Fruit fly (Drosophila melanogaster): ENCODE measurements around the gene Alp9.

The Alp9 gene

DNA sequence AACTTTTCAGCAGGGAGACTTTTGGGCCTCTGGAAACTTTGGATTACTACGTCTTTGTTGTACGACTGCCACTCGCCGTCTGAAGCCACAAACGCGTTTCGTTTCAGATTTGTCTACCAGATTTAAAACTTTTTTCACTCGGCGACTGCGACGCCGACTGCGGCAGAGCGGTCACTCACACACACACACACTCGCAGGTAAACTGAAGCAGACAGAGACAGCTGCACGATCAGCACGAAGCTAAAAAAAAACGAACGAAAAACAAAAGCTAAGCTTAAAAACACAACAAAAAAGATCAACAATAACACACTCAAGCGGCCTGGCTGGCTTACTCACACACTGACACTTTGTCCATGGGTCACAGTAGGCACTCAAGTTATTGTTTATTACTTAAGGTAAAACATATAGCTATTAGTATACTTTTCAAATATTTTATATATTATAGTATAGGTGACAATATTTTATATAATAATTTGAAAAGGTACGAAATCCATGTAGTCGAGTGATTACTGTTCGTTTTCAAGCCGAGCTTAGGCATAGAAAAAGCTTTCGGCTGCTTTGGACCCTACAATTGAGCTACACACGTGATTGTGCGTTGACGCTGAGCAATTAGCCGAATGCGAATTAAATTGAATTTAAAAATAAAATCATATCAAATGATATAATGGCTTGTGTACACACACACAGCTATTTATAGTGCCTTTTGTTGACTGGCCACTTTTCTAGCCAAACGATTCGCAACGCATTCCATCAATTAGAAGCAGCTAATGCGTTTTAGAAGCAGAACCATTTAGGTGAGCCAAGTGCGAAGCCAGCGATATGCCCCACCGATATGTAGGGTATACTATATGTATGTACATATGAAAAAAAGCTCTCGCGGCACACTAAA is 17.8 kb upstream of the Alp9 start, which contains the start of gene Msr-110:
Gene Msr-110 (minus strand): TSS at position 99 of the 889 bp plus-strand sequence.
- TF ChIP-seq eg (GFP tag; IDR thresholded peaks at IDR 0.05) = peak; percentile 95
- TF ChIP-seq dsx (GFP tag; optimal IDR thresholded peaks at IDR 0.05; ENCODE audit: poor library complexity, severe bottlenecking) = peak; percentile 74
- TF ChIP-seq CG10631 (GFP tag; optimal IDR thresholded peaks at IDR 0.05) = peak; percentile 92
- TF ChIP-seq CG4318 (GFP tag; optimal IDR thresholded peaks at IDR 0.05) = peak; percentile 97
- peak; percentile 90 for TF ChIP-seq svp (GFP tag)
- peak; percentile 71 for TF ChIP-seq Hr39 (GFP tag; optimal IDR thresholded peaks at IDR 0.05)
- TF ChIP-seq CG8119 (GFP tag; IDR thresholded peaks at IDR 0.05) = peak; percentile 97
- TF ChIP-seq Met (GFP tag; optimal IDR thresholded peaks at IDR 0.05) = peak; percentile 79
- no peak for TF ChIP-seq Hr38 (GFP tag; optimal IDR thresholded peaks at IDR 0.05)
- TF ChIP-seq OdsH (GFP tag; optimal IDR thresholded peaks at IDR 0.05) = peak; percentile 91
- peak; percentile 93 for TF ChIP-seq Lpt (GFP tag; optimal IDR thresholded peaks at IDR 0.05)
- peak; percentile 70 for TF ChIP-seq CG8319 (GFP tag; optimal IDR thresholded peaks at IDR 0.05)
- peak; percentile 50 for TF ChIP-seq Ets21C (GFP tag; optimal IDR thresholded peaks at IDR 0.05)
- peak; percentile 85 for TF ChIP-seq CG3032 (tag; optimal IDR thresholded peaks at IDR 0.05)
- peak; percentile 95 for TF ChIP-seq spab (GFP tag; optimal IDR thresholded peaks at IDR 0.05)
- TF ChIP-seq CG32006 (GFP tag; optimal IDR thresholded peaks at IDR 0.05) = peak; percentile 98
- peak; percentile 97 for TF ChIP-seq CG16779 (tag; optimal IDR thresholded peaks at IDR 0.05)
- peak; percentile 97 to 99 for TF ChIP-seq ss (GFP tag; optimal IDR thresholded peaks at IDR 0.05)
- TF ChIP-seq pdm3 (GFP tag; optimal IDR thresholded peaks at IDR 0.05) = peak; percentile 83
- TF ChIP-seq CG7368 (GFP tag; optimal IDR thresholded peaks at IDR 0.05) = peak; percentile 86
- TF ChIP-seq CG1621 (tag; optimal IDR thresholded peaks at IDR 0.05) = peak; percentile 98
- peak; percentile 69 for TF ChIP-seq cyc (GFP tag; optimal IDR thresholded peaks at IDR 0.05)
- peak; percentile 83 for TF ChIP-seq Gug (GFP tag; IDR thresholded peaks at IDR 0.05)
- peak; percentile 95 for TF ChIP-seq CG6854 (GFP tag; optimal IDR thresholded peaks at IDR 0.05)
- peak; percentile 95 for TF ChIP-seq CG6276 (GFP tag; optimal IDR thresholded peaks at IDR 0.05)
- TF ChIP-seq CG6792 (GFP tag; optimal IDR thresholded peaks at IDR 0.05) = peak; percentile 86
- TF ChIP-seq Hr4 (GFP tag; optimal IDR thresholded peaks at IDR 0.05) = peak; percentile 98
- peak; percentile 91 to 96 for TF ChIP-seq salr (GFP tag; optimal IDR thresholded peaks at IDR 0.05)
- TF ChIP-seq Sox14 (GFP tag; optimal IDR thresholded peaks at IDR 0.05) = peak; percentile 78
- TF ChIP-seq Sox102F (GFP tag; optimal IDR thresholded peaks at IDR 0.05) = peak; percentile 96
- TF ChIP-seq achi (GFP tag; optimal IDR thresholded peaks at IDR 0.05) = peak; percentile 94
- TF ChIP-seq Ets96B (tag; optimal IDR thresholded peaks at IDR 0.05) = peak; percentile 81
- TF ChIP-seq vri (GFP tag; optimal IDR thresholded peaks at IDR 0.05) = peak; percentile 96
- no peak for TF ChIP-seq Blimp-1 (GFP tag; optimal IDR thresholded peaks at IDR 0.05)
- TF ChIP-seq CG6808 (GFP tag; optimal IDR thresholded peaks at IDR 0.05) = peak; percentile 96
- TF ChIP-seq CG9139 (GFP tag; optimal IDR thresholded peaks at IDR 0.05) = peak; percentile 99
- TF ChIP-seq CG3919 (GFP tag; optimal IDR thresholded peaks at IDR 0.05) = peak; percentile 93
- peak; percentile 82 for TF ChIP-seq Eip93F (GFP tag; optimal IDR thresholded peaks at IDR 0.05)
- peak; percentile 86 for TF ChIP-seq topi (GFP tag; optimal IDR thresholded peaks at IDR 0.05)
- TF ChIP-seq CG11762 (GFP tag; optimal IDR thresholded peaks at IDR 0.05; ENCODE audit: insufficient read depth) = peak; percentile 87
- peak; percentile 77 for TF ChIP-seq fd85E (GFP tag; optimal IDR thresholded peaks at IDR 0.05)
- peak; percentile 86 for TF ChIP-seq esn (GFP tag; optimal IDR thresholded peaks at IDR 0.05)
- peak; percentile 97 for TF ChIP-seq net (GFP tag; optimal IDR thresholded peaks at IDR 0.05)
- TF ChIP-seq fd59A (GFP tag; optimal IDR thresholded peaks at IDR 0.05) = peak; percentile 86
- TF ChIP-seq acj6 (GFP tag; optimal IDR thresholded peaks at IDR 0.05) = peak; percentile 89
- TF ChIP-seq dac (GFP tag; optimal IDR thresholded peaks at IDR 0.05) = peak; percentile 92
- TF ChIP-seq CG15336 (GFP tag; IDR thresholded peaks at IDR 0.05) = peak; percentile 97
- peak; percentile 83 for TF ChIP-seq Smox (GFP tag; optimal IDR thresholded peaks at IDR 0.05)
- peak; percentile 26 for TF ChIP-seq fkh (GFP tag; optimal IDR thresholded peaks at IDR 0.05)
